Worm (Caenorhabditis elegans): Measurements from ENCODE around the gene usp-14.

The usp-14 gene

ce11 chrII:14523645-14524223 is 35.2 kb upstream of the usp-14 start, which contains the start of gene pot-2:
Gene pot-2 (plus strand): TSS chrII:14524173.
- TF ChIP-seq F13C5.2 (tag; optimal IDR thresholded peaks at IDR 0.05) (no peak), hnd-1 (tag; optimal IDR thresholded peaks at IDR 0.05) (no peak), tbx-11 (GFP tag; IDR thresholded peaks at IDR 0.05) (no peak), sea-1 (GFP tag; conservative IDR thresholded peaks at IDR 0.05) (no peak), scrt-1 (GFP tag; IDR thresholded peaks at IDR 0.05) (no peak)

- TF ChIP-seq tbx-11 (GFP tag; IDR thresholded peaks at IDR 0.05) (no peak), B0310.2 (tag; optimal IDR thresholded peaks at IDR 0.05) (no peak), aly-1 (tag; optimal IDR thresholded peaks at IDR 0.05) (no peak), ceh-13 (GFP tag; optimal IDR thresholded peaks at IDR 0.05) (no peak), hmg-4 (GFP tag; optimal IDR thresholded peaks at IDR 0.05) (no peak), ama-1 (optimal IDR thresholded peaks at IDR 0.05) (no peak), tbx-37 (GFP tag; conservative IDR thresholded peaks at IDR 0.05) (no peak), hmbx-1 (tag; optimal IDR thresholded peaks at IDR 0.05) (no peak)
Measured at ce11 chrII:14523070-14523572, 34.6 kb upstream of the usp-14 start, which contains the start of gene btb-20. Gene btb-20 (minus strand): TSS chrII:14523522.

- TF ChIP-seq hnd-1 (tag; optimal IDR thresholded peaks at IDR 0.05) (no peak), ets-7 (tag; optimal IDR thresholded peaks at IDR 0.05) (no peak), scrt-1 (GFP tag; IDR thresholded peaks at IDR 0.05) (no peak), tbx-37 (GFP tag; conservative IDR thresholded peaks at IDR 0.05) (no peak), tbx-11 (GFP tag; IDR thresholded peaks at IDR 0.05) (no peak), ama-1 (optimal IDR thresholded peaks at IDR 0.05) (no peak), ceh-13 (GFP tag; optimal IDR thresholded peaks at IDR 0.05) (no peak), hmg-4 (GFP tag; optimal IDR thresholded peaks at IDR 0.05) (no peak), aly-1 (tag; optimal IDR thresholded peaks at IDR 0.05) (no peak), flt-1 (GFP tag; IDR thresholded peaks at IDR 0.05) (no peak), B0310.2 (tag; optimal IDR thresholded peaks at IDR 0.05) (no peak), F13C5.2 (tag; optimal IDR thresholded peaks at IDR 0.05) (no peak), hmbx-1 (tag; optimal IDR thresholded peaks at IDR 0.05) (no peak), sea-1 (GFP tag; conservative IDR thresholded peaks at IDR 0.05) (no peak), tra-4 (tag; optimal IDR thresholded peaks at IDR 0.05) (no peak), ceh-36 (tag; optimal IDR thresholded peaks at IDR 0.05) (no peak), pes-1 (GFP tag; IDR thresholded peaks at IDR 0.05) (no peak)
Measured at ce11 chrII:14522037-14522436, 33.5 kb upstream of the usp-14 start, which contains the start of gene btb-19. Gene btb-19 (minus strand): TSS chrII:14522137.

- TF ChIP-seq tra-4 (tag; optimal IDR thresholded peaks at IDR 0.05): no peak
- TF ChIP-seq tbx-37 (GFP tag; conservative IDR thresholded peaks at IDR 0.05): no peak
- TF ChIP-seq ama-1 (optimal IDR thresholded peaks at IDR 0.05): no peak
Measured at ce11 chrII:14515017-14515416, 26.5 kb upstream of the usp-14 start, which contains the start of gene K10H10.9. Gene K10H10.9 (minus strand): TSS chrII:14515117.

- TF ChIP-seq ceh-13 (GFP tag; optimal IDR thresholded peaks at IDR 0.05) (no peak), ama-1 (optimal IDR thresholded peaks at IDR 0.05) (no peak), sea-1 (GFP tag; conservative IDR thresholded peaks at IDR 0.05) (no peak), ceh-36 (tag; optimal IDR thresholded peaks at IDR 0.05) (no peak), aly-1 (tag; optimal IDR thresholded peaks at IDR 0.05) (no peak), F13C5.2 (tag; optimal IDR thresholded peaks at IDR 0.05) (no peak), flt-1 (GFP tag; IDR thresholded peaks at IDR 0.05) (no peak)
Measured at ce11 chrII:14511189-14511588, 22.7 kb upstream of the usp-14 start, which contains the start of gene K10H10.13. Gene K10H10.13 (minus strand): TSS chrII:14511289.

- TF ChIP-seq tbx-37 (GFP tag; conservative IDR thresholded peaks at IDR 0.05) (no peak), ama-1 (optimal IDR thresholded peaks at IDR 0.05) (no peak), pes-1 (GFP tag; IDR thresholded peaks at IDR 0.05) (no peak), hmg-4 (GFP tag; optimal IDR thresholded peaks at IDR 0.05) (no peak), tbx-11 (GFP tag; IDR thresholded peaks at IDR 0.05) (no peak), ceh-13 (GFP tag; optimal IDR thresholded peaks at IDR 0.05) (no peak), hmbx-1 (tag; optimal IDR thresholded peaks at IDR 0.05) (no peak), aly-1 (tag; optimal IDR thresholded peaks at IDR 0.05) (no peak), ets-7 (tag; optimal IDR thresholded peaks at IDR 0.05) (no peak), tra-4 (tag; optimal IDR thresholded peaks at IDR 0.05) (no peak)
Measured at ce11 chrII:14510162-14510561, 21.7 kb upstream of the usp-14 start.

ce11 chrII:14507563-14507962 is 19.1 kb upstream of the usp-14 start, which contains the start of the genes K10H10.7 and K10H10.10:
Gene K10H10.7 (minus strand): TSS chrII:14507663.
Gene K10H10.10 (plus strand): TSS chrII:14507766.
- no peak for TF ChIP-seq flt-1 (GFP tag; IDR thresholded peaks at IDR 0.05)
- TF ChIP-seq ceh-13 (GFP tag; optimal IDR thresholded peaks at IDR 0.05): no peak
- no peak for TF ChIP-seq tbx-37 (GFP tag; conservative IDR thresholded peaks at IDR 0.05)
- no peak for TF ChIP-seq hmbx-1 (tag; optimal IDR thresholded peaks at IDR 0.05)
- no peak for TF ChIP-seq sea-1 (GFP tag; conservative IDR thresholded peaks at IDR 0.05)
- no peak for TF ChIP-seq tra-4 (tag; optimal IDR thresholded peaks at IDR 0.05)
- no peak for TF ChIP-seq hnd-1 (tag; optimal IDR thresholded peaks at IDR 0.05)
- no peak for TF ChIP-seq scrt-1 (GFP tag; IDR thresholded peaks at IDR 0.05)
- no peak for TF ChIP-seq aly-1 (tag; optimal IDR thresholded peaks at IDR 0.05)
- no peak for TF ChIP-seq ceh-36 (tag; optimal IDR thresholded peaks at IDR 0.05)
- no peak for TF ChIP-seq ets-7 (tag; optimal IDR thresholded peaks at IDR 0.05)
- no peak for TF ChIP-seq pes-1 (GFP tag; IDR thresholded peaks at IDR 0.05)
- TF ChIP-seq hmg-4 (GFP tag; optimal IDR thresholded peaks at IDR 0.05): no peak
- TF ChIP-seq F13C5.2 (tag; optimal IDR thresholded peaks at IDR 0.05): no peak

- TF ChIP-seq tbx-37 (GFP tag; conservative IDR thresholded peaks at IDR 0.05): no peak
- TF ChIP-seq ets-7 (tag; optimal IDR thresholded peaks at IDR 0.05): no peak
- no peak for TF ChIP-seq hnd-1 (tag; optimal IDR thresholded peaks at IDR 0.05)
- TF ChIP-seq scrt-1 (GFP tag; IDR thresholded peaks at IDR 0.05): no peak
- TF ChIP-seq flt-1 (GFP tag; IDR thresholded peaks at IDR 0.05): no peak
- no peak for TF ChIP-seq ceh-13 (GFP tag; optimal IDR thresholded peaks at IDR 0.05)
- no peak for TF ChIP-seq tbx-11 (GFP tag; IDR thresholded peaks at IDR 0.05)
- no peak for TF ChIP-seq ceh-36 (tag; optimal IDR thresholded peaks at IDR 0.05)
- TF ChIP-seq hmg-4 (GFP tag; optimal IDR thresholded peaks at IDR 0.05): no peak
- TF ChIP-seq tra-4 (tag; optimal IDR thresholded peaks at IDR 0.05): no peak
- TF ChIP-seq hmbx-1 (tag; optimal IDR thresholded peaks at IDR 0.05): no peak
- TF ChIP-seq pes-1 (GFP tag; IDR thresholded peaks at IDR 0.05): no peak
- no peak for TF ChIP-seq aly-1 (tag; optimal IDR thresholded peaks at IDR 0.05)
- no peak for TF ChIP-seq sea-1 (GFP tag; conservative IDR thresholded peaks at IDR 0.05)
- no peak for TF ChIP-seq ama-1 (optimal IDR thresholded peaks at IDR 0.05)
- TF ChIP-seq F13C5.2 (tag; optimal IDR thresholded peaks at IDR 0.05): no peak
- no peak for TF ChIP-seq B0310.2 (tag; optimal IDR thresholded peaks at IDR 0.05)
Measured at ce11 chrII:14506245-14506644, 17.8 kb upstream of the usp-14 start, which contains the start of gene K10H10.12. Gene K10H10.12 (minus strand): TSS chrII:14506345.
